Fruit fly (Drosophila melanogaster) whole organism, embryonic: ENCODE data around the gene Ir68b.

Experiments used
- Ada2b ChIP-seq: fragments of 200-800 bp; sonication (Bioruptor generic); IDR thresholded peaks from 2 replicates; pipeline ENCODE4 v1.3.6; 2022; ENCODE audit warnings: missing biosample characterization, missing genetic modification characterization
- BEAF-32 ChIP-seq: fragments of 200-800 bp; sonication (Bioruptor generic); optimal IDR thresholded peaks from 3 replicates; lab custom pipeline; 2017; ENCODE audit warnings: missing biosample characterization, missing genetic modification characterization, mild to moderate bottlenecking, moderate library complexity, missing genetic modification reagents
- Bteb2 ChIP-seq: fragments of 200-800 bp; sonication (Bioruptor generic); optimal IDR thresholded peaks from 2 replicates; lab custom pipeline; 2016; ENCODE audit warnings: missing biosample characterization, missing genetic modification characterization
- CG10366 ChIP-seq: fragments of 200-800 bp; sonication (Bioruptor generic); IDR thresholded peaks from 2 replicates; pipeline ENCODE4 v1.3.6; 2022; ENCODE audit warnings: missing biosample characterization, missing genetic modification characterization
- CG10959 ChIP-seq: fragments of 200-800 bp; sonication (Bioruptor generic); IDR thresholded peaks from 2 replicates; pipeline ENCODE4 v1.3.6; 2022; ENCODE audit warnings: missing biosample characterization, missing genetic modification characterization
- CG11247 ChIP-seq: fragments of 200-800 bp; sonication (Bioruptor generic); IDR thresholded peaks from 2 replicates; pipeline ENCODE4 v1.3.6; 2022; ENCODE audit warnings: missing biosample characterization, missing genetic modification characterization
- CG12155 ChIP-seq: fragments of 200-800 bp; sonication (Bioruptor generic); optimal IDR thresholded peaks from 3 replicates; lab custom pipeline; 2016; ENCODE audit warnings: missing biosample characterization, missing genetic modification characterization
- CG13123 ChIP-seq: fragments of 200-800 bp; sonication (Bioruptor generic); optimal IDR thresholded peaks from 2 replicates; lab custom pipeline; 2016; ENCODE audit warnings: missing biosample characterization, missing genetic modification characterization
- CG13424 ChIP-seq: fragments of 200-800 bp; sonication (Bioruptor generic); optimal IDR thresholded peaks from 2 replicates; lab custom pipeline; 2019; ENCODE audit warnings: missing biosample characterization, mild to moderate bottlenecking, missing genetic modification characterization, moderate library complexity
- CG13624 ChIP-seq: fragments of 200-800 bp; sonication (Bioruptor generic); optimal IDR thresholded peaks from 2 replicates; lab custom pipeline; 2016; ENCODE audit warnings: missing biosample characterization, missing genetic modification characterization
- CG14667 ChIP-seq: fragments of 200-800 bp; sonication (Bioruptor generic); IDR thresholded peaks from 2 replicates; pipeline ENCODE4 v1.3.6; 2022; ENCODE audit warnings: missing biosample characterization, missing genetic modification characterization
- CG15269 ChIP-seq: fragments of 200-800 bp; sonication (Bioruptor generic); optimal IDR thresholded peaks from 2 replicates; lab custom pipeline; 2018; ENCODE audit warnings: missing biosample characterization, mild to moderate bottlenecking, missing genetic modification characterization, moderate library complexity
- CG1529 ChIP-seq: fragments of 200-800 bp; sonication (Bioruptor generic); optimal IDR thresholded peaks from 3 replicates; lab custom pipeline; 2018; ENCODE audit warnings: missing biosample characterization, missing genetic modification characterization
- CG1602 ChIP-seq: fragments of 200-800 bp; sonication (Bioruptor generic); optimal IDR thresholded peaks from 3 replicates; lab custom pipeline; 2016; ENCODE audit warnings: missing biosample characterization, missing genetic modification characterization
- CG17328 ChIP-seq: fragments of 200-800 bp; sonication (Bioruptor generic); IDR thresholded peaks from 2 replicates; pipeline ENCODE4 v1.3.6; 2022; ENCODE audit warnings: missing biosample characterization, missing genetic modification characterization
- CG17829 ChIP-seq: fragments of 200-800 bp; optimal IDR thresholded peaks from 2 replicates; lab custom pipeline; 2019; ENCODE audit warnings: missing biosample characterization, mild to moderate bottlenecking, missing genetic modification characterization, moderate library complexity
- CG17912 ChIP-seq: fragments of 200-800 bp; sonication (Bioruptor generic); optimal IDR thresholded peaks from 2 replicates; lab custom pipeline; 2018; ENCODE audit warnings: missing biosample characterization, mild to moderate bottlenecking, missing genetic modification characterization
- CG1792 ChIP-seq: fragments of 200-800 bp; sonication (Bioruptor generic); optimal IDR thresholded peaks from 2 replicates; lab custom pipeline; 2016; ENCODE audit warnings: missing biosample characterization, missing genetic modification characterization
- CG30020 ChIP-seq: fragments of 200-800 bp; optimal IDR thresholded peaks from 2 replicates; lab custom pipeline; 2019; ENCODE audit warnings: missing biosample characterization, mild to moderate bottlenecking, missing genetic modification characterization, moderate library complexity
- CG33557 ChIP-seq: fragments of 200-800 bp; sonication (Bioruptor generic); optimal IDR thresholded peaks from 2 replicates; lab custom pipeline; 2019; ENCODE audit warnings: missing biosample characterization, mild to moderate bottlenecking, missing genetic modification characterization, moderate library complexity
- CG34224 ChIP-seq: fragments of 200-800 bp; sonication (Bioruptor generic); IDR thresholded peaks from 3 replicates; pipeline ENCODE4 v1.3.6; 2022; ENCODE audit warnings: missing biosample characterization, missing genetic modification characterization; ENCODE audit not compliant: partially characterized antibody
- CG3726 ChIP-seq: fragments of 200-800 bp; sonication (Bioruptor generic); IDR thresholded peaks from 3 replicates; pipeline ENCODE4, ENCODE4 v1.3.6; 2022; ENCODE audit warnings: missing biosample characterization, missing genetic modification characterization
- CG6654 ChIP-seq: fragments of 200-800 bp; sonication (Bioruptor generic); optimal IDR thresholded peaks from 2 replicates; lab custom pipeline; 2017; ENCODE audit warnings: missing biosample characterization, mild to moderate bottlenecking, missing genetic modification characterization
- CG6689 ChIP-seq: fragments of 200-800 bp; sonication (Bioruptor generic); IDR thresholded peaks from 2 replicates; pipeline ENCODE4 v1.3.6; 2022; ENCODE audit warnings: missing biosample characterization, missing genetic modification characterization
- CG6765 ChIP-seq: fragments of 200-800 bp; sonication (Bioruptor generic); optimal IDR thresholded peaks from 3 replicates; lab custom pipeline; 2017; ENCODE audit warnings: missing biosample characterization, mild to moderate bottlenecking, missing genetic modification characterization
- CG7357 ChIP-seq: fragments of 200-800 bp; sonication (Bioruptor generic); IDR thresholded peaks from 3 replicates; pipeline ENCODE4 v1.3.6; 2022; ENCODE audit warnings: missing biosample characterization, missing genetic modification characterization
- CG7372 ChIP-seq: fragments of 200-800 bp; sonication (Bioruptor generic); IDR thresholded peaks from 2 replicates; pipeline ENCODE4 v1.3.6; 2022; ENCODE audit warnings: missing biosample characterization, missing genetic modification characterization
- CG9609 ChIP-seq: fragments of 200-800 bp; sonication (Bioruptor generic); optimal IDR thresholded peaks from 3 replicates; lab custom pipeline; 2016; ENCODE audit warnings: missing biosample characterization, missing genetic modification characterization
- CG9797 ChIP-seq: fragments of 200-800 bp; sonication (Bioruptor generic); optimal IDR thresholded peaks from 3 replicates; lab custom pipeline; 2018; ENCODE audit warnings: missing biosample characterization, mild to moderate bottlenecking, missing genetic modification characterization
- Dfd ChIP-seq, 2 experiments: fragments of >200 bp; optimal IDR thresholded peaks; 2 replicates each; lab custom pipeline; 2017; ENCODE audit warnings: missing biosample characterization in 2 of 2, missing genetic modification characterization in 2 of 2
- HLHmδ ChIP-seq: fragments of 200-800 bp; sonication (Bioruptor generic); optimal IDR thresholded peaks from 2 replicates; lab custom pipeline; 2018; ENCODE audit warnings: missing biosample characterization, mild to moderate bottlenecking, missing genetic modification characterization, moderate library complexity
- HmgZ ChIP-seq: fragments of 200-800 bp; sonication (Bioruptor generic); optimal IDR thresholded peaks from 2 replicates; lab custom pipeline; 2018; ENCODE audit warnings: missing biosample characterization, mild to moderate bottlenecking, missing genetic modification characterization
- Hmr ChIP-seq: fragments of 200-800 bp; sonication (Bioruptor generic); optimal IDR thresholded peaks from 3 replicates; lab custom pipeline; 2017; ENCODE audit warnings: mild to moderate bottlenecking, missing biosample characterization, missing genetic modification reagents, missing genetic modification characterization
- Max ChIP-seq: fragments of 200-800 bp; sonication (Bioruptor generic); optimal IDR thresholded peaks from 2 replicates; lab custom pipeline; 2016; ENCODE audit warnings: missing biosample characterization, mild to moderate bottlenecking, missing genetic modification characterization
- PHDP ChIP-seq: fragments of 200-800 bp; sonication (Bioruptor generic); optimal IDR thresholded peaks from 3 replicates; lab custom pipeline; 2018; ENCODE audit warnings: missing biosample characterization, mild to moderate bottlenecking, missing genetic modification characterization, moderate library complexity
- Scr ChIP-seq: fragments of 200-800 bp; sonication (Bioruptor generic); IDR thresholded peaks from 2 replicates; pipeline ENCODE4 v1.3.6; 2022; ENCODE audit warnings: missing biosample characterization, missing genetic modification characterization; ENCODE audit not compliant: partially characterized antibody
- ash1 ChIP-seq: fragments of 200-800 bp; sonication (Bioruptor generic); optimal IDR thresholded peaks from 2 replicates; lab custom pipeline; 2018; ENCODE audit warnings: missing biosample characterization, mild to moderate bottlenecking, missing genetic modification characterization
- ato ChIP-seq: fragments of 200-800 bp; sonication (Bioruptor generic); IDR thresholded peaks from 2 replicates; pipeline ENCODE4 v1.3.6; 2022; ENCODE audit warnings: missing biosample characterization, missing genetic modification characterization; ENCODE audit not compliant: partially characterized antibody
- az2 ChIP-seq: fragments of 200-800 bp; sonication (Bioruptor generic); optimal IDR thresholded peaks from 3 replicates; lab custom pipeline; 2016; ENCODE audit warnings: missing biosample characterization, missing genetic modification characterization
- bcd ChIP-seq: fragments of 200-800 bp; sonication (Bioruptor generic); optimal IDR thresholded peaks from 2 replicates; lab custom pipeline; 2017; ENCODE audit warnings: missing biosample characterization, mild to moderate bottlenecking, missing genetic modification characterization
- br ChIP-seq: fragments of >200 bp; optimal IDR thresholded peaks from 2 replicates; lab custom pipeline; 2017
- ems ChIP-seq: fragments of 200-800 bp; sonication (Bioruptor generic); optimal IDR thresholded peaks from 3 replicates; lab custom pipeline; 2016; ENCODE audit warnings: missing biosample characterization, missing genetic modification characterization
- fd96Cb ChIP-seq: fragments of 200-800 bp; sonication (Bioruptor generic); optimal IDR thresholded peaks from 2 replicates; lab custom pipeline; 2018; ENCODE audit warnings: missing biosample characterization, mild to moderate bottlenecking, missing genetic modification characterization, moderate library complexity
- fru ChIP-seq: fragments of >200 bp; optimal IDR thresholded peaks from 2 replicates; lab custom pipeline; 2017
- lov ChIP-seq, 2 experiments: fragments of 200-800 bp in 1 of 2; fragments of >200 bp in 1 of 2; sonication (Bioruptor generic) in 1 of 2; IDR thresholded peaks in 1 of 2; optimal IDR thresholded peaks in 1 of 2; 2 replicates in 1 of 2; 3 replicates in 1 of 2; pipeline versions ENCODE4 v1.3.6 to Lab custom; 2017 to 2022; ENCODE audit warnings: missing biosample characterization in 1 of 2, missing genetic modification characterization in 1 of 2
- nau ChIP-seq: fragments of 200-800 bp; sonication (Bioruptor generic); optimal IDR thresholded peaks from 3 replicates; lab custom pipeline; 2017; ENCODE audit warnings: missing biosample characterization, mild to moderate bottlenecking, missing genetic modification characterization, missing genetic modification reagents
- oc ChIP-seq: fragments of 200-800 bp; sonication (Bioruptor generic); optimal IDR thresholded peaks from 2 replicates; lab custom pipeline; 2018; ENCODE audit warnings: missing biosample characterization, mild to moderate bottlenecking, missing genetic modification characterization, moderate library complexity
- otp ChIP-seq: fragments of 200-800 bp; sonication (Bioruptor generic); IDR thresholded peaks from 3 replicates; pipeline ENCODE4, ENCODE4 v1.3.6; 2022; ENCODE audit warnings: missing biosample characterization, missing genetic modification characterization
- schlank ChIP-seq: fragments of 200-800 bp; sonication (Bioruptor generic); optimal IDR thresholded peaks from 2 replicates; lab custom pipeline; 2018; ENCODE audit warnings: missing biosample characterization, mild to moderate bottlenecking, missing genetic modification characterization
- sens ChIP-seq: fragments of 200-800 bp; sonication (Bioruptor generic); peaks from one replicate; lab custom pipeline; 2016; ENCODE audit warnings: missing biosample characterization, missing genetic modification characterization
- twi ChIP-seq: fragments of 200-800 bp; optimal IDR thresholded peaks from 2 replicates; lab custom pipeline; 2019; ENCODE audit warnings: missing biosample characterization, mild to moderate bottlenecking, missing genetic modification characterization, moderate library complexity

Ir68b gene

DNA sequence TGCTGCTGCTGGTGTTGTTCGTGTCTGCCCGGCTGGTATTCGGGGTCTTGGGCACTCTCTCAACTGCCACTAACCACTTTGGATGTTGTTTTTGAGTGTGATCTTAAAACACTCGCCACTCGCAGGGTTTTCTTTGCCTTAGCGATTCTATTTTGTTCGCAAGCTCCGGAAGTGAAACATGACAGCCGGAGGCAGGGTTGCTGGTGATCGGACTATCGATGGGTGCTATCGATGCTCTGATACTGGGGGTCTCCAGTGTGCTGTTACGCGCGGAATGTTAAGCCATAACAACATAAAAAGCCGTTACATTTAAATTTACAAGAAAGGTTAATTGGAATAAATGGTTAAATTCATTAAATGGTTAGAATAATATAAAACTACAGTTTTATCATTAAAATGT is 2.2 kb downstream of the Ir68b start, which contains the start of gene yps (continued):
- TF ChIP-seq br (lab: Kevin White, UChicago) (no peak), schlank (tag; lab: Kevin White, UChicago) (peak; percentile 97), CG12155 (GFP tag; lab: Kevin White, UChicago) (peak; percentile 88), HmgZ (tag; lab: Kevin White, UChicago) (peak; percentile 95), CG3726 (GFP tag; lab: Robert Waterston, UW) (peak; percentile 81; the same call in 1 of the 3 replicates), fd96Cb (tag; lab: Kevin White, UChicago) (peak; percentile 71), CG9797 (peak; percentile 73), CG34224 (GFP tag; lab: Robert Waterston, UW) (peak; percentile 55; the same call in 2 of the 3 replicates), CG14667 (GFP tag; lab: Robert Waterston, UW) (peak; percentile 64; the same call in 1 of the 2 replicates), ato (GFP tag; lab: Robert Waterston, UW) (peak; percentile 68), twi (tag; lab: Kevin White, UChicago) (peak; percentile 80), CG6654 (GFP tag; lab: Kevin White, UChicago) (peak; percentile 74), otp (peak; percentile 97), CG13424 (tag; lab: Kevin White, UChicago) (peak; percentile 75), Hmr (GFP tag; lab: Kevin White, UChicago) (peak; percentile 99), CG17912 (GFP tag; lab: Kevin White, UChicago) (peak; percentile 99), CG9609 (peak; percentile 90), oc (tag; lab: Kevin White, UChicago) (peak; percentile 86), CG1602 (GFP tag; lab: Kevin White, UChicago) (peak; percentile 61), CG10959 (peak; percentile 88; the same call in 1 of the 2 replicates), nau (GFP tag; lab: Kevin White, UChicago) (no peak), CG17829 (tag; lab: Kevin White, UChicago) (peak; percentile 90), CG7357 (GFP tag; lab: Robert Waterston, UW) (no peak), PHDP (tag; lab: Kevin White, UChicago) (peak; percentile 93), CG1792 (peak; percentile 91), CG17328 (GFP tag; lab: Robert Waterston, UW) (peak; percentile 98), CG10366 (GFP tag; lab: Robert Waterston, UW) (peak; percentile 86), Scr (GFP tag; lab: Robert Waterston, UW) (peak; percentile 79), bcd (GFP tag; lab: Kevin White, UChicago) (peak; percentile 97), lov (optimal IDR thresholded peaks at IDR 0.05; lab: Kevin White, UChicago) (no peak), lov (GFP tag; IDR thresholded peaks at IDR 0.05; lab: Robert Waterston, UW) (peak; percentile 97), ems (GFP tag; lab: Kevin White, UChicago) (peak; percentile 83), Bteb2 (GFP tag; lab: Kevin White, UChicago) (peak; percentile 93), Ada2b (peak; percentile 77; the same call in 1 of the 2 replicates), CG15269 (tag; lab: Kevin White, UChicago) (peak; percentile 89), CG13123 (GFP tag; lab: Kevin White, UChicago) (peak; percentile 87), CG13624 (GFP tag; lab: Kevin White, UChicago) (peak; percentile 94), BEAF-32 (GFP tag; lab: Kevin White, UChicago) (peak; percentile 89), CG33557 (GFP tag; lab: Kevin White, UChicago) (peak; percentile 95), HLHmδ (peak; percentile 100), fru (lab: Kevin White, UChicago) (no peak), CG6689 (GFP tag; lab: Robert Waterston, UW) (peak; percentile 77), CG7372 (GFP tag; lab: Robert Waterston, UW) (peak; percentile 75), az2 (GFP tag; lab: Kevin White, UChicago) (peak; percentile 82), CG30020 (tag; lab: Kevin White, UChicago) (peak; percentile 68), Max (GFP tag; lab: Kevin White, UChicago) (peak; percentile 92), Dfd (GFP tag; optimal IDR thresholded peaks at IDR 0.05; lab: Kevin White, UChicago) (no peak), CG6765 (GFP tag; lab: Kevin White, UChicago) (peak; percentile 99), CG11247 (GFP tag; lab: Robert Waterston, UW) (peak; percentile 91), ash1 (GFP tag; lab: Kevin White, UChicago) (peak; percentile 99), CG1529 (GFP tag; lab: Kevin White, UChicago) (peak; percentile 87), sens (GFP tag; lab: Kevin White, UChicago) (peak; percentile 98)
